Worm (Caenorhabditis elegans): Measurements from ENCODE around the gene fipr-11.

fipr-11 gene

ce11 chrV:9856978-9857377 lies 49.0 kb downstream of the fipr-11 start:
- TF ChIP-seq elt-2 (tag; optimal IDR thresholded peaks at IDR 0.05) (peak; percentile 60), nhr-67 (tag; optimal IDR thresholded peaks at IDR 0.05) (no peak)

- TF ChIP-seq fkh-2 (tag; optimal IDR thresholded peaks at IDR 0.05) (no peak), hmg-11 (tag; optimal IDR thresholded peaks at IDR 0.05) (peak; percentile 69), pqm-1 (tag; optimal IDR thresholded peaks at IDR 0.05) (peak; percentile 18), nhr-43 (tag; optimal IDR thresholded peaks at IDR 0.05; ENCODE audit: poor library complexity, severe bottlenecking) (no peak), unc-62 (GFP tag; optimal IDR thresholded peaks at IDR 0.05) (no peak), ZK546.5 (tag; optimal IDR thresholded peaks at IDR 0.05) (no peak), nhr-76 (tag; optimal IDR thresholded peaks at IDR 0.05) (no peak), nfya-1 (tag; optimal IDR thresholded peaks at IDR 0.05; ENCODE audit: insufficient read depth) (peak; percentile 54), pha-4 (tag; optimal IDR thresholded peaks at IDR 0.05) (peak; percentile 29), sea-2 (GFP tag; optimal IDR thresholded peaks at IDR 0.05) (no peak), ceh-16 (tag; optimal IDR thresholded peaks at IDR 0.05) (no peak), skn-1 (tag; optimal IDR thresholded peaks at IDR 0.05) (no peak), nhr-23 (tag; optimal IDR thresholded peaks at IDR 0.05) (peak; percentile 8), nhr-11 (tag; optimal IDR thresholded peaks at IDR 0.05) (no peak)
Measured at ce11 chrV:9855920-9856852, 49.8 kb downstream of the fipr-11 start.

All from whole organism, L3 larva.